Worm (Caenorhabditis elegans) whole organism, young adult: ENCODE results near the gene srg-3.

Experiments
- B0336.3 ChIP-seq: fragments of 200-800 bp; sonication (Bioruptor generic); IDR thresholded peaks from 2 replicates; pipeline ENCODE4 v1.3.6; 2022; ENCODE audit warnings: missing genetic modification characterization, missing compliant biosample characterization
- T07F8.4 ChIP-seq: sonication (generic microtip); optimal IDR thresholded peaks from 2 replicates; lab custom pipeline; 2016; ENCODE audit warnings: mild to moderate bottlenecking, missing genetic modification characterization, moderate library complexity, missing compliant biosample characterization
- ama-1 ChIP-seq, 3 experiments: fragments of 150-350 bp in 1 of 3; sonication (generic microtip) in 2 of 3; optimal IDR thresholded peaks; 2 replicates each; lab custom pipeline; 2014 to 2018; ENCODE audit warnings: missing biosample characterization in 2 of 3, missing genetic modification characterization in 2 of 3, missing genetic modification reagents in 2 of 3
- dpl-1 ChIP-seq: fragments of 150-350 bp; optimal IDR thresholded peaks from 2 replicates; lab custom pipeline; 2014; ENCODE audit warnings: missing biosample characterization, missing genetic modification reagents, missing genetic modification characterization
- him-1 ChIP-seq: sonication (generic microtip); optimal IDR thresholded peaks from 2 replicates; lab custom pipeline; 2016; ENCODE audit warnings: missing genotype, missing genetic modification reagents, missing genetic modification characterization, missing compliant biosample characterization
- lsy-27 ChIP-seq: sonication (generic microtip); optimal IDR thresholded peaks from 2 replicates; lab custom pipeline; 2017; ENCODE audit warnings: missing genetic modification characterization, mild to moderate bottlenecking, missing compliant biosample characterization, antibody characterized with exemption, missing genotype, borderline replicate concordance; ENCODE audit not compliant: insufficient read depth
- nhr-27 ChIP-seq: fragments of 200-800 bp; sonication (Bioruptor generic); optimal IDR thresholded peaks from 2 replicates; lab custom pipeline; 2018; ENCODE audit warnings: mild to moderate bottlenecking, missing genetic modification characterization, moderate library complexity, missing compliant biosample characterization
- snpc-4 ChIP-seq, 5 experiments: fragments of 150-350 bp in 1 of 5; sonication (generic microtip) in 4 of 5; optimal IDR thresholded peaks; 2 replicates each; lab custom pipeline; 2014 to 2018; ENCODE audit warnings: missing genetic modification characterization in 5 of 5, missing biosample characterization in 3 of 5, antibody characterized with exemption in 2 of 5, mild to moderate bottlenecking in 2 of 5, missing compliant biosample characterization in 2 of 5, missing genotype in 2 of 5, moderate library complexity in 2 of 5, missing genetic modification reagents in 1 of 5

DNA sequence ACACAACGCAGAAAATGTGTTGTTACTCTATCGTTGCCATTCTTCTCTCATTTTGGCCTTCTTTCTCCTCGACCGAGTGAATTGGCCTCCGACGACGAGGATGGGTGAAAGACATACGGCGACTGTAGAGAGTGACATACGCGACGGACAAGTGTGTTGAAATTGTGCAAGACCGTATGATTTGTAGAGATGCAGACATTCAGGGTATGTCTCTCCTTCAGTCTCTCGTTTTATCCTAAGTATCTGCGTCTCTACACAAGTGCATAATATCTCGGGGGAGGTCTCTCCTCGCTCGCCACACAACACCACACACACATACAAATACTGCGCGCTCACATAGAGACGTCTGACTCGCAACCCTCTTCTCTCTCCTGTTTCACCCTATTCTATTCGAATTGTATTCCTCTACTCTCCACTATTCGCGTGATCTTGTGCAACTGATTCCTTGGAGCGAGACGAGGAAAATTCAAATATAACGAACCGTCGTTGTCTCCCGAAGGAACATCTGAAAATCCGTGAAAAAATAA lies 10.0 kb upstream of the srg-3 start, which contains the start of gene hmg-1.2:
- TF ChIP-seq ama-1 (optimal IDR thresholded peaks at IDR 0.05; lab: Kevin White, UChicago) (no peak), ama-1 (GFP tag; optimal IDR thresholded peaks at IDR 0.05; lab: Kevin White, UChicago) (no peak), snpc-4 (GFP tag; optimal IDR thresholded peaks at IDR 0.05; lab: Kevin White, UChicago) (peak; percentile 11), snpc-4 (tag; optimal IDR thresholded peaks at IDR 0.05; lab: Kevin White, UChicago) (peak in 3 of 4 experiments; percentile 60 to 75 (median 73)), T07F8.4 (tag; lab: Kevin White, UChicago) (no peak), nhr-27 (tag; lab: Kevin White, UChicago) (no peak), dpl-1 (no peak), lsy-27 (tag; lab: Kevin White, UChicago) (peak; percentile 27), B0336.3 (peak; percentile 85), him-1 (tag; lab: Kevin White, UChicago) (no peak)
